Worm (Caenorhabditis elegans) whole organism, mixed stage, embryonic: ENCODE measurements around the gene sptf-2.

Experiments used
- blmp-1 ChIP-seq: fragments of 150-350 bp; optimal IDR thresholded peaks from 2 replicates; lab custom pipeline; 2014; ENCODE audit warnings: missing biosample characterization, missing genetic modification characterization
- ces-1 ChIP-seq: fragments of 150-350 bp; optimal IDR thresholded peaks from 2 replicates; lab custom pipeline; 2014; ENCODE audit warnings: missing biosample characterization, missing genetic modification reagents, missing genetic modification characterization
- lin-13 ChIP-seq: fragments of 150-350 bp; optimal IDR thresholded peaks from 2 replicates; lab custom pipeline; 2014; ENCODE audit warnings: missing biosample characterization, missing genetic modification characterization
- lin-32 ChIP-seq: fragments of 200-800 bp; sonication (Bioruptor generic); optimal IDR thresholded peaks from 2 replicates; lab custom pipeline; 2018; ENCODE audit warnings: mild to moderate bottlenecking, missing genetic modification characterization, missing compliant biosample characterization
- nhr-237 ChIP-seq: fragments of 150-350 bp; optimal IDR thresholded peaks from 2 replicates; lab custom pipeline; 2014; ENCODE audit warnings: missing biosample characterization, missing genetic modification characterization
- nhr-28 ChIP-seq: fragments of 150-350 bp; optimal IDR thresholded peaks from 2 replicates; lab custom pipeline; 2014; ENCODE audit warnings: missing biosample characterization, missing genetic modification characterization
- nhr-76 ChIP-seq: sonication (generic microtip); optimal IDR thresholded peaks from 2 replicates; lab custom pipeline; 2017; ENCODE audit warnings: missing biosample characterization, missing genetic modification characterization
- pha-4 ChIP-seq: fragments of 150-350 bp; optimal IDR thresholded peaks from 2 replicates; lab custom pipeline; 2018; ENCODE audit warnings: missing biosample characterization, missing genetic modification reagents, missing genetic modification characterization
- snpc-4 ChIP-seq: fragments of 150-350 bp; optimal IDR thresholded peaks from 2 replicates; lab custom pipeline; 2014; ENCODE audit warnings: missing biosample characterization, missing genetic modification characterization
- tbx-8 ChIP-seq: fragments of 200-800 bp; sonication (Bioruptor generic); optimal IDR thresholded peaks from 2 replicates; lab custom pipeline; 2018; ENCODE audit warnings: mild to moderate bottlenecking, missing genetic modification characterization, moderate library complexity, missing compliant biosample characterization
- unc-62 ChIP-seq: fragments of 150-350 bp; optimal IDR thresholded peaks from 2 replicates; lab custom pipeline; 2014; ENCODE audit warnings: missing biosample characterization, missing genetic modification reagents, missing genetic modification characterization

DNA sequence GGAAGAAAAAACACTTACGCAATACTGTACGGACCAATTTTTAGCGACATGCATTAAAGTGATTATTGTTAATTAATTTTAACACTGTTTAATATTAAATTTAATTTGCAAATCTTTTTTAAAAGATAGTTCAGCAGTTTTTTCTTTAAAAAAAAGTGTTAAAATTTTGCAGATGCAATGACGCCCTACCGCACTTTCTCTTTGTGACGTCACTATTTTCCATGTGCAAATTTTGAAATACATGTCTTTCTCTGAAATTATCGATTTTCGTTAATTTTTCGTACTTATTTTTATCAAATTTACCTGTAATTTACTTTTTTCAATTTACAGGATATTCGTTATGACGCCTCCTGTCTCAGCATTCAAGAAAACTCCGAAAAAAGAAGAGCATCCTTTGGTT, 36.3 kb downstream of the sptf-2 start, which contains the start of the genes piga-1 and eif-2Bepsilon:
- TF ChIP-seq unc-62 (GFP tag; lab: Kevin White, UChicago) (no peak), nhr-28 (tag; lab: Kevin White, UChicago) (no peak), lin-13 (tag; lab: Kevin White, UChicago) (no peak), blmp-1 (no peak), nhr-76 (tag; lab: Kevin White, UChicago) (no peak), snpc-4 (no peak), pha-4 (tag; lab: Kevin White, UChicago) (no peak), tbx-8 (GFP tag; lab: Kevin White, UChicago) (no peak), ces-1 (GFP tag; lab: Kevin White, UChicago) (no peak), nhr-237 (tag; lab: Kevin White, UChicago) (no peak), lin-32 (no peak)
